Worm (Caenorhabditis elegans) whole organism, young adult: Measurements from ENCODE around the gene rpn-6.2.

Source experiments
- B0019.2 ChIP-seq: fragments of 200-800 bp; sonication (Bioruptor generic); conservative IDR thresholded peaks from 2 replicates; pipeline ENCODE4 v1.3.6; 2022; ENCODE audit warnings: missing genetic modification reagents, missing genetic modification characterization, missing compliant biosample characterization
- B0336.3 ChIP-seq: fragments of 200-800 bp; sonication (Bioruptor generic); IDR thresholded peaks from 2 replicates; pipeline ENCODE4 v1.3.6; 2022; ENCODE audit warnings: missing genetic modification characterization, missing compliant biosample characterization
- C17E4.6 ChIP-seq: fragments of 200-800 bp; sonication (Bioruptor generic); IDR thresholded peaks from 2 replicates; pipeline ENCODE4 v1.3.6; 2022; ENCODE audit warnings: missing genetic modification reagents, missing genetic modification characterization, missing compliant biosample characterization
- F37B4.10 ChIP-seq: fragments of 200-800 bp; sonication (Bioruptor generic); IDR thresholded peaks from 2 replicates; pipeline ENCODE4 v1.3.6; 2022; ENCODE audit warnings: missing genetic modification characterization, missing compliant biosample characterization
- K11D2.4 ChIP-seq: fragments of 200-800 bp; sonication (Bioruptor generic); IDR thresholded peaks from 2 replicates; pipeline ENCODE4 v1.3.6; 2022; ENCODE audit warnings: missing genetic modification reagents, missing genetic modification characterization, missing compliant biosample characterization
- Y79H2A.3 ChIP-seq: fragments of 200-800 bp; sonication (Bioruptor generic); conservative IDR thresholded peaks from 2 replicates; pipeline ENCODE4 v1.3.6; 2022; ENCODE audit warnings: missing genetic modification reagents, missing genetic modification characterization, missing compliant biosample characterization
- akir-1 ChIP-seq: fragments of 200-800 bp; sonication (Bioruptor generic); optimal IDR thresholded peaks from 2 replicates; lab custom pipeline; 2018; ENCODE audit warnings: mild to moderate bottlenecking, missing genetic modification characterization, moderate library complexity, missing compliant biosample characterization
- athp-1 ChIP-seq: sonication (generic microtip); optimal IDR thresholded peaks from 2 replicates; lab custom pipeline; 2017; ENCODE audit warnings: mild to moderate bottlenecking, missing genetic modification characterization, missing compliant biosample characterization
- bed-1 ChIP-seq: fragments of 200-800 bp; sonication (Bioruptor generic); IDR thresholded peaks from 2 replicates; pipeline ENCODE4 v1.3.6; 2022; ENCODE audit warnings: missing genetic modification reagents, missing genetic modification characterization, missing compliant biosample characterization
- ccch-3 ChIP-seq: fragments of 200-800 bp; sonication (Bioruptor generic); optimal IDR thresholded peaks from 2 replicates; lab custom pipeline; 2018; ENCODE audit warnings: mild to moderate bottlenecking, missing genetic modification characterization, missing compliant biosample characterization
- cebp-2 ChIP-seq: fragments of 200-800 bp; sonication (Bioruptor generic); IDR thresholded peaks from 2 replicates; pipeline ENCODE4 v1.3.6; 2022; ENCODE audit warnings: missing genetic modification characterization, missing compliant biosample characterization
- ceh-100 ChIP-seq: fragments of 200-800 bp; sonication (Bioruptor generic); IDR thresholded peaks from 2 replicates; pipeline ENCODE4 v1.3.6; 2022; ENCODE audit warnings: missing genetic modification reagents, missing genetic modification characterization, missing compliant biosample characterization
- dpl-1 ChIP-seq: fragments of 150-350 bp; optimal IDR thresholded peaks from 2 replicates; lab custom pipeline; 2014; ENCODE audit warnings: missing biosample characterization, missing genetic modification reagents, missing genetic modification characterization
- efl-1 ChIP-seq: fragments of 150-350 bp; optimal IDR thresholded peaks from 2 replicates; lab custom pipeline; 2014; ENCODE audit warnings: missing biosample characterization, missing genetic modification reagents, missing genetic modification characterization
- egrh-3 ChIP-seq: fragments of 200-800 bp; sonication (Bioruptor generic); IDR thresholded peaks from 2 replicates; pipeline ENCODE4 v1.3.6; 2022; ENCODE audit warnings: missing genetic modification reagents, missing genetic modification characterization, missing compliant biosample characterization
- ets-4 ChIP-seq: fragments of 200-800 bp; sonication (Bioruptor generic); optimal IDR thresholded peaks from 2 replicates; lab custom pipeline; 2018; ENCODE audit warnings: mild to moderate bottlenecking, missing genetic modification characterization, missing compliant biosample characterization
- him-1 ChIP-seq: sonication (generic microtip); optimal IDR thresholded peaks from 2 replicates; lab custom pipeline; 2016; ENCODE audit warnings: missing genotype, missing genetic modification reagents, missing genetic modification characterization, missing compliant biosample characterization
- let-607 ChIP-seq, 2 experiments: fragments of 200-800 bp in 1 of 2; sonication (Bioruptor generic) in 1 of 2; sonication (generic microtip) in 1 of 2; optimal IDR thresholded peaks; 2 replicates each; lab custom pipeline; 2016 to 2018; ENCODE audit warnings: mild to moderate bottlenecking in 2 of 2, missing compliant biosample characterization in 2 of 2, missing genetic modification characterization in 2 of 2, moderate library complexity in 2 of 2, missing genotype in 1 of 2
- lin-26 ChIP-seq: fragments of 200-800 bp; sonication (Bioruptor generic); IDR thresholded peaks from 2 replicates; pipeline ENCODE4 v1.3.6; 2022; ENCODE audit warnings: missing genetic modification reagents, missing genetic modification characterization, missing compliant biosample characterization
- lin-35 ChIP-seq, 3 experiments: fragments of 150-350 bp in 2 of 3; sonication (generic microtip) in 1 of 3; optimal IDR thresholded peaks; 2 replicates each; lab custom pipeline; 2014 to 2018; ENCODE audit warnings: missing biosample characterization in 3 of 3, missing genetic modification characterization in 3 of 3, missing genetic modification reagents in 3 of 3
- lin-40 ChIP-seq: sonication (generic microtip); optimal IDR thresholded peaks from 2 replicates; lab custom pipeline; 2016; ENCODE audit warnings: missing genetic modification characterization, mild to moderate bottlenecking, missing compliant biosample characterization, missing genotype, missing genetic modification reagents
- mcd-1 ChIP-seq: fragments of 200-800 bp; sonication (Bioruptor generic); IDR thresholded peaks from 2 replicates; pipeline ENCODE4 v1.3.6; 2022; ENCODE audit warnings: missing genetic modification reagents, missing genetic modification characterization, missing compliant biosample characterization
- mes-4 ChIP-seq: sonication (generic microtip); optimal IDR thresholded peaks from 2 replicates; lab custom pipeline; 2016; ENCODE audit warnings: missing genotype, missing genetic modification characterization, missing compliant biosample characterization
- nfyb-1 ChIP-seq: fragments of 200-800 bp; sonication (Bioruptor generic); IDR thresholded peaks from 2 replicates; pipeline ENCODE4 v1.3.6; 2022; ENCODE audit warnings: missing genetic modification reagents, missing genetic modification characterization, missing compliant biosample characterization
- pbrm-1 ChIP-seq: fragments of 200-800 bp; sonication (Bioruptor generic); IDR thresholded peaks from 2 replicates; pipeline ENCODE4 v1.3.6; 2022; ENCODE audit warnings: missing genetic modification reagents, missing genetic modification characterization, missing compliant biosample characterization
- pha-4 ChIP-seq: fragments of 150-350 bp; sonication (generic microtip); optimal IDR thresholded peaks from 2 replicates; lab custom pipeline; 2014; ENCODE audit warnings: missing biosample characterization, missing genetic modification reagents, missing genetic modification characterization
- sea-2 ChIP-seq: fragments of 200-800 bp; sonication (Bioruptor generic); IDR thresholded peaks from 2 replicates; pipeline ENCODE4 v1.3.6; 2022; ENCODE audit warnings: missing genetic modification characterization, missing compliant biosample characterization
- somi-1 ChIP-seq: fragments of 200-800 bp; sonication (Bioruptor generic); optimal IDR thresholded peaks from 2 replicates; lab custom pipeline; 2018; ENCODE audit warnings: mild to moderate bottlenecking, missing genetic modification characterization, missing compliant biosample characterization
- unc-130 ChIP-seq: sonication (generic microtip); optimal IDR thresholded peaks from 2 replicates; lab custom pipeline; 2016; ENCODE audit warnings: missing genetic modification reagents, missing genetic modification characterization, missing compliant biosample characterization
- unc-62 ChIP-seq: fragments of 150-350 bp; optimal IDR thresholded peaks from 2 replicates; lab custom pipeline; 2014; ENCODE audit warnings: missing biosample characterization, missing genetic modification reagents, missing genetic modification characterization
- zfh-2 ChIP-seq: fragments of 200-800 bp; sonication (Bioruptor generic); conservative IDR thresholded peaks from 2 replicates; pipeline ENCODE4 v1.3.6; 2022; ENCODE audit warnings: missing genetic modification reagents, missing genetic modification characterization, missing compliant biosample characterization
- ztf-26 ChIP-seq: sonication (generic microtip); optimal IDR thresholded peaks from 2 replicates; lab custom pipeline; 2017; ENCODE audit warnings: missing genetic modification characterization, missing compliant biosample characterization
- ztf-3 ChIP-seq: fragments of 200-800 bp; sonication (Bioruptor generic); optimal IDR thresholded peaks from 2 replicates; lab custom pipeline; 2018; ENCODE audit warnings: mild to moderate bottlenecking, missing genetic modification characterization, missing compliant biosample characterization
- ztf-6 ChIP-seq: fragments of 200-800 bp; sonication (Bioruptor generic); IDR thresholded peaks from 2 replicates; pipeline ENCODE4 v1.3.6; 2022; ENCODE audit warnings: missing genetic modification reagents, missing genetic modification characterization, missing compliant biosample characterization

The rpn-6.2 gene

DNA sequence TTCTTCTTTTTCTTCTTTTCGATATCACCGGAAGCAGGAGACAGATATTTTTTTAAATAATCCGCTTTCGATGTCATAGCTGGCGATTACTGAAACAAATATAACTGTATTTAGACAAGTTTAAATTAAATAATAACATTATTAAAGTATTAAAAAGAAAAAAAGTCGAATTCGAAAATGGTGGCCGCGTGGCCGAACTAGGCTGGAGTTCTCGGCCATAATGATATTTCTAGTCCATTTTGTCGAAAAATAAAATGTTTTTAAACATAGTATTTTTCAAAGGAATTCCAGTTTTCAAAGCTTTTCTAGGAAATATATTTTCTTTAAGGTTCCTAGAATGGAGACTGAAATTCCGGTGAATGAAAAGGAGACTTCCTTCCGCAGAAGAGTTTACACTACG lies 34.2 kb downstream of the rpn-6.2 start, which contains the start of the genes bud-13 and rpap-2:
Gene bud-13 (minus strand): TSS at position 89 of the 400 bp plus-strand sequence.
Gene rpap-2 (plus strand): TSS at position 329 of the 400 bp plus-strand sequence.
- TF ChIP-seq unc-130 (peak; percentile 26), K11D2.4 (GFP tag; lab: Robert Waterston, UW) (no peak), ccch-3 (no peak)
- TF ChIP-seq, all 124 proteins: peak for 1

DNA sequence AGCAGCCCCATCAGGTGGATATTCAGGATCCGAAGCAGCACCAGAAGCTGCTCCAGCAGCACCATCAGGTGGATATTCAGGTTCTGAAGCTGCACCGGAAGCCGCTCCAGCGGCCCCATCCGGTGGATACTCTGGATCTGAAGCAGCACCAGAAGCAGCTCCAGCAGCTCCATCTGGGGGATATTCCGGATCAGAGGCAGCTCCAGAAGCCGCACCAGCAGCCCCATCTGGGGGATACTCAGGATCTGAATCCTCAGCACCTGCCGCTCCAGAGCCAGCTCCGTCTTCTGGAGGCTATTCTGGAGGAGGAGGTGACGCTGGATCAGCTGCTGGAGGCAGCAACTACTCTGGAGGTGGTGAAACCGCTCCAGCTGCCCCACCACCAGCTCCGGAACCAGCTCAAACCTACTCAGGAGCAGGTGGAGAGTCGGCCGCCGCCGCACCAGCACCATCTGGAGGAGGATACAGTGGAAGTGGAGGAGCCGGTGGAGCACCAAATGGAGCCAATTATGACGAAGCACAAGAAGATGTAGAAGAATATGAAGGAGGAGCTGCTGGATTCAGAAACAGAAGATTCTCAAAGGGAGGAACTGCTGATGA lies 37.0 kb downstream of the rpn-6.2 start:
- no peak for TF ChIP-seq mes-4 (tag; lab: Kevin White, UChicago)
- TF ChIP-seq zfh-2 (GFP tag; lab: Robert Waterston, UW), result peak; percentile 84
- TF ChIP-seq Y79H2A.3 (GFP tag; lab: Robert Waterston, UW), result no peak
- no peak for TF ChIP-seq ets-4
- TF ChIP-seq egrh-3, result peak; percentile 94

DNA sequence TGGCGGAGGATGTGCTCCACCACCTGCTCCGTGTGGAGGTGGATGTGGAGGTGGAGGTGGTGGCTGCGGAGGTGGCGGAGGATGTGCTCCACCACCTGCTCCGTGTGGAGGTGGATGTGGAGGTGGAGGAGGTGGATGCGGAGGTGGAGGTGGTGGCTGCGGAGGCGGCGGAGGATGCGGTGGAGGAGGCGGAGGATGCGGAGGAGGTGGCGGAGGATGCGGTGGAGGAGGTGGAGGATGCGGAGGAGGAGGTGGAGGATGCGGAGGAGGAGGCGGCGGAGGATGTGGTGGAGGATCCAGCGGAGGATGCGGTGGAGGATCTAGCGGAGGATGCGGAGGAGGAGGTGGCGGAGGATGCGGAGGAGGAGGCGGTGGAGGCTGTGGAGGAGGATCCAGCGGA lies 39.3 kb downstream of the rpn-6.2 start:
- TF ChIP-seq ztf-26 (tag; lab: Kevin White, UChicago), result no peak
- no peak for TF ChIP-seq F37B4.10 (GFP tag; lab: Robert Waterston, UW)
- 0 out of 2 replicates have a peak, but pooled peaks have one; percentile 54 for TF ChIP-seq nfyb-1 (GFP tag; lab: Robert Waterston, UW)
- TF ChIP-seq cebp-2, result no peak
- TF ChIP-seq mcd-1 (GFP tag; lab: Robert Waterston, UW), result peak; percentile 60; the same call in 1 of the 2 replicates
- TF ChIP-seq egrh-3, result peak; percentile 99
- no peak for TF ChIP-seq lin-26 (GFP tag; lab: Robert Waterston, UW)
- no peak for TF ChIP-seq athp-1 (tag; lab: Kevin White, UChicago)
- no peak for TF ChIP-seq pha-4 (tag; lab: Kevin White, UChicago)
- TF ChIP-seq efl-1, result no peak
- 0 out of 2 replicates have a peak, but pooled peaks have one; percentile 20 for TF ChIP-seq pbrm-1 (GFP tag; lab: Robert Waterston, UW)
- no peak for TF ChIP-seq ztf-6 (GFP tag; lab: Robert Waterston, UW)
- no peak for TF ChIP-seq B0019.2 (GFP tag; lab: Robert Waterston, UW)
- peak; percentile 93 for TF ChIP-seq zfh-2 (GFP tag; lab: Robert Waterston, UW)
- no peak for TF ChIP-seq ceh-100
- TF ChIP-seq akir-1 (GFP tag; lab: Kevin White, UChicago), result no peak
- no peak for TF ChIP-seq lin-40 (tag; lab: Kevin White, UChicago)

DNA sequence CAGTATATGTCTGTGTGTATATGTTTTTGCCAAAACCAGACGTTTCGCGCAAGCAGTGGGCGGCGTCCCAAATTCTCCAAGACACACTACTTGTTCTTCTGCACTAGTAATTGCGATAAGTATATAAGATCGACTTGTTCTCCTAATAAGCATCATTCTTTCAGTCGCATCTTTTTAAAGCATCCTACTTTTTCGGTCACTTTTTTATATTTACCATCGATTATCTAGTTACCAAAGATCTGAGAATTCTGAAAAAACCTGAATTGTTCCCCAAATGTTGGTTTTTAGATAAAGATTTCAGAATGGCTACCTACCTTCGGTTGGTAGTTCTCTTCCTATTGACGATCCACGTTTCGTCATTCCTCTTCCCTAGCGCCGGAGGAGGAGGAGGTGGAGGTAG lies 39.8 kb downstream of the rpn-6.2 start, which contains the start of gene grl-25:
Gene grl-25 (plus strand): TSS at position 301 of the 400 bp plus-strand sequence.
- TF ChIP-seq dpl-1 (GFP tag; lab: Kevin White, UChicago) (no peak), ztf-3 (GFP tag; lab: Kevin White, UChicago) (no peak), bed-1 (GFP tag; lab: Robert Waterston, UW) (no peak), sea-2 (GFP tag; lab: Robert Waterston, UW) (no peak), C17E4.6 (GFP tag; lab: Robert Waterston, UW) (no peak), unc-62 (GFP tag; lab: Kevin White, UChicago) (no peak), B0336.3 (GFP tag; lab: Robert Waterston, UW) (no peak)

DNA sequence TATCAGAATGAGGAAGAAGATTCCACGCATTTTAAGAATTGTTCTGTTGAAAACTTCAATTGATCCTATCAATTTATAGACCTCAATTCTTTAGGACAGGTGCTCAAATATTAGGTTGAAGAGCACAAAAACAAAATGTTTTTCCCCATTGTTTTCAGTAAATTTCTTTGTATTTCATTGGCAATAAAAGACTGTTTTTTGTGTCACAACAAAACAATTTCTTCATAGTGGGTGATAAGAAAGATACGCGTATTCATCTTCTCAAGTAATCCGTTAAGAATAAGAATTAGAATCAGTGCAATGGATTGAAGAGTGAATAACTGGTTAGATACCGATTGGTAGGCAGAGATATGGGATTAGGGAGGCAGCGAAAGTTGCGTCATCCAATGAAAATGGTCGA lies 41.1 kb downstream of the rpn-6.2 start, which contains the start of gene ZK643.6:
Gene ZK643.6 (minus strand): TSS at position 101 of the 400 bp plus-strand sequence.
- TF ChIP-seq lin-35 (GFP tag; optimal IDR thresholded peaks at IDR 0.05; lab: Kevin White, UChicago), result no peak
- TF ChIP-seq him-1 (tag; lab: Kevin White, UChicago), result no peak
- no peak for TF ChIP-seq zfh-2 (GFP tag; lab: Robert Waterston, UW)
- TF ChIP-seq let-607 (tag; optimal IDR thresholded peaks at IDR 0.05; lab: Kevin White, UChicago), result no peak
- no peak for TF ChIP-seq ceh-100
- TF ChIP-seq somi-1, result no peak
